Worm (Caenorhabditis elegans): Measurements from ENCODE around the gene Y61A9LA.12.

DNA sequence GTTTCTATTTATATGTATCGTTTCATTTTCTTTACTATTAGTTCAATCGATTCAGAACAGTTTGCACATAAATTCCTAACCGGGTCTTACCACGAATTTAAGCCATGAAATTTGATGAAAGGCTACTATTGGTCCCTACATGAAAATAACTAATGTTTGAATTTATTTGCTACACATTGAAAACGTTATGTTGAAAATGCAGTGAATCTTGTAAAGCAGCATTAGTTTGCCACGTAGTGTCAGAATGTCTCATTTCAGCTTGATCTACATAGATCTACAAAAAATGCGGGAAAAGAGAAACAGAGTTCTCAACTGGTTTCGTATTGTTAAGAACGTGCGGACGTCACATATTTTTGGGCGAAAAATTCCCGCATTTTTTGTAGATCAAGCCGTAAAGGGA, 44.9 kb upstream of the Y61A9LA.12 start:
- TF ChIP-seq blmp-1 (tag; optimal IDR thresholded peaks at IDR 0.05) (no peak), alr-1 (tag; optimal IDR thresholded peaks at IDR 0.05; ENCODE audit: borderline replicate concordance) (no peak), swsn-7 (tag; optimal IDR thresholded peaks at IDR 0.05) (no peak), ama-1 (optimal IDR thresholded peaks at IDR 0.05) (no peak), lsy-2 (tag; optimal IDR thresholded peaks at IDR 0.05) (no peak), pqm-1 (tag; optimal IDR thresholded peaks at IDR 0.05) (no peak)
